Fruit fly (Drosophila melanogaster): Measurements from ENCODE around the gene XNP.

dm6 chr3R:25518584-25518983, 36.0 kb upstream of the XNP start:
- TF ChIP-seq insv (optimal IDR thresholded peaks at IDR 0.05): no peak
- TF ChIP-seq h (optimal IDR thresholded peaks at IDR 0.05): no peak
- TF ChIP-seq Sin3A (optimal IDR thresholded peaks at IDR 0.05): no peak
- no peak for TF ChIP-seq Myc (optimal IDR thresholded peaks at IDR 0.05)
- TF ChIP-seq psq (optimal IDR thresholded peaks at IDR 0.05): no peak
